Worm (Caenorhabditis elegans): Measurements from ENCODE around the gene F26C11.1.

DNA sequence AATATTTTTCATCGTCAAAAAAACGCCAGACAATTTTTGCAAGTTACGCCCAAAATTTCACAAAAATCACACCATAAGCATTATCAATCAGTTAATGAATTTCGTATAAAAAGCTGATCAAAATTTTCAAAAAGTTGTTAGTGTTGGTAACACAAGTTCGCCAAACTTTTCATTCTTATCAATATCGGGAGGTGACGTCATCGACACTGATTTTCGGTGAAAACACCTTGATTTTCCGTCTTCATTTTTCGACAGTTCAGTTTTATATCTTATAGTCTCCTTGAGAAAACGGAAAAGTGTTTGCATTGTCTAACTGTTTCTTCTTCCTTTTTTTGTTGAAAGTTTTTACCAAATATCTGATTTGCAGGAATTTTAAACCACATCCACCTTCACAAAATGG lies 13.7 kb upstream of the F26C11.1 start, which contains the start of gene C08H9.15:
- TF ChIP-seq cebp-1 (GFP tag; IDR thresholded peaks at IDR 0.05), result no peak
- TF ChIP-seq cebp-1 (tag; optimal IDR thresholded peaks at IDR 0.05), result no peak
- TF ChIP-seq athp-1 (tag; optimal IDR thresholded peaks at IDR 0.05), result no peak
- TF ChIP-seq repo-1 (tag; optimal IDR thresholded peaks at IDR 0.05), result no peak
- no peak for TF ChIP-seq mel-28 (tag; optimal IDR thresholded peaks at IDR 0.05; ENCODE audit: borderline replicate concordance)
- TF ChIP-seq Y53F4B.3 (GFP tag; IDR thresholded peaks at IDR 0.05), result no peak
- TF ChIP-seq madf-10 (tag; optimal IDR thresholded peaks at IDR 0.05), result no peak
- TF ChIP-seq hmg-20 (GFP tag; IDR thresholded peaks at IDR 0.05), result no peak
- no peak for TF ChIP-seq egrh-3 (GFP tag; IDR thresholded peaks at IDR 0.05)
